Worm (Caenorhabditis elegans) whole organism, L3 larva: Measurements from ENCODE around the gene ethe-1.

Experiments used
- ZK546.5 ChIP-seq: sonication (generic microtip); optimal IDR thresholded peaks from 2 replicates; lab custom pipeline; 2017; ENCODE audit warnings: missing biosample characterization, missing genetic modification characterization
- aly-2 ChIP-seq: fragments of 150-350 bp; optimal IDR thresholded peaks from 2 replicates; lab custom pipeline; 2014; ENCODE audit warnings: missing biosample characterization, missing genetic modification characterization
- ama-1 ChIP-seq: fragments of 150-350 bp; optimal IDR thresholded peaks from 2 replicates; lab custom pipeline; 2018
- ceh-28 ChIP-seq: fragments of 150-350 bp; optimal IDR thresholded peaks from 2 replicates; lab custom pipeline; 2014; ENCODE audit warnings: missing biosample characterization, missing genetic modification reagents, missing genetic modification characterization
- ceh-82 ChIP-seq: fragments of 150-350 bp; optimal IDR thresholded peaks from 2 replicates; lab custom pipeline; 2014; ENCODE audit warnings: missing biosample characterization, missing genetic modification characterization
- ceh-9 ChIP-seq: sonication (generic microtip); optimal IDR thresholded peaks from 2 replicates; lab custom pipeline; 2018; ENCODE audit warnings: missing biosample characterization, missing genetic modification characterization
- daf-12 ChIP-seq: fragments of 150-350 bp; optimal IDR thresholded peaks from 2 replicates; lab custom pipeline; 2014; ENCODE audit warnings: missing biosample characterization, missing genetic modification reagents, missing genetic modification characterization
- egl-5 ChIP-seq: fragments of 150-350 bp; optimal IDR thresholded peaks from 2 replicates; lab custom pipeline; 2017; ENCODE audit warnings: missing biosample characterization, missing genetic modification reagents, missing genetic modification characterization, inconsistent platforms
- elt-1 ChIP-seq: fragments of 150-350 bp; optimal IDR thresholded peaks from 2 replicates; lab custom pipeline; 2014; ENCODE audit warnings: missing biosample characterization, missing genetic modification characterization
- elt-2 ChIP-seq: sonication (generic microtip); optimal IDR thresholded peaks from 2 replicates; lab custom pipeline; 2016; ENCODE audit warnings: missing genetic modification reagents, mild to moderate bottlenecking, missing genetic modification characterization, missing compliant biosample characterization
- elt-3 ChIP-seq, 3 experiments: fragments of 150-350 bp in 1 of 3; sonication (generic microtip) in 2 of 3; optimal IDR thresholded peaks; 2 replicates in 2 of 3; 4 replicates in 1 of 3; lab custom pipeline; 2014 to 2017; ENCODE audit warnings: missing biosample characterization in 3 of 3, missing genetic modification characterization in 3 of 3
- eor-1 ChIP-seq, 2 experiments: fragments of 150-350 bp; optimal IDR thresholded peaks; 2 replicates each; lab custom pipeline; 2014 to 2018; ENCODE audit warnings: missing biosample characterization in 2 of 2, missing genetic modification characterization in 2 of 2
- fkh-10 ChIP-seq: sonication (generic microtip); optimal IDR thresholded peaks from 2 replicates; lab custom pipeline; 2017; ENCODE audit warnings: missing biosample characterization, missing genetic modification reagents, missing genetic modification characterization
- fkh-2 ChIP-seq: fragments of 150-350 bp; optimal IDR thresholded peaks from 2 replicates; lab custom pipeline; 2014; ENCODE audit warnings: missing biosample characterization, missing genetic modification reagents, missing genetic modification characterization
- fos-1 ChIP-seq: fragments of 150-350 bp; optimal IDR thresholded peaks from 2 replicates; lab custom pipeline; 2014; ENCODE audit warnings: missing biosample characterization, missing genetic modification characterization
- hmg-11 ChIP-seq: sonication (generic microtip); optimal IDR thresholded peaks from 2 replicates; lab custom pipeline; 2016; ENCODE audit warnings: missing genetic modification characterization, missing compliant biosample characterization
- lin-15B ChIP-seq: fragments of 150-350 bp; optimal IDR thresholded peaks from 2 replicates; lab custom pipeline; 2014; ENCODE audit warnings: missing biosample characterization, missing genetic modification characterization
- mdl-1 ChIP-seq: fragments of 150-350 bp; optimal IDR thresholded peaks from 2 replicates; lab custom pipeline; 2014; ENCODE audit warnings: missing biosample characterization, missing genetic modification characterization
- nfya-1 ChIP-seq: sonication (generic microtip); optimal IDR thresholded peaks from 2 replicates; lab custom pipeline; 2017; ENCODE audit warnings: missing genetic modification characterization, mild to moderate bottlenecking, missing compliant biosample characterization, antibody characterized with exemption, moderate library complexity; ENCODE audit not compliant: insufficient read depth
- nhr-11 ChIP-seq: fragments of 150-350 bp; optimal IDR thresholded peaks from 2 replicates; lab custom pipeline; 2014; ENCODE audit warnings: missing biosample characterization, missing genetic modification characterization
- nhr-23 ChIP-seq: fragments of 150-350 bp; optimal IDR thresholded peaks from 2 replicates; lab custom pipeline; 2014; ENCODE audit warnings: missing biosample characterization, missing genetic modification reagents, missing genetic modification characterization
- nhr-25 ChIP-seq: sonication (generic microtip); optimal IDR thresholded peaks from 2 replicates; lab custom pipeline; 2017; ENCODE audit warnings: missing biosample characterization, missing genetic modification characterization
- nhr-28 ChIP-seq: fragments of 150-350 bp; optimal IDR thresholded peaks from 2 replicates; lab custom pipeline; 2014; ENCODE audit warnings: missing biosample characterization, missing genetic modification characterization
- nhr-43 ChIP-seq: sonication (generic microtip); optimal IDR thresholded peaks from 2 replicates; lab custom pipeline; 2016; ENCODE audit warnings: mild to moderate bottlenecking, missing genetic modification characterization, missing compliant biosample characterization; ENCODE audit not compliant: poor library complexity, severe bottlenecking
- nhr-76 ChIP-seq: fragments of 150-350 bp; sonication (generic microtip); optimal IDR thresholded peaks from 5 replicates; lab custom pipeline; 2014; ENCODE audit warnings: missing biosample characterization, missing genetic modification characterization
- pha-4 ChIP-seq: fragments of 150-350 bp; optimal IDR thresholded peaks from 2 replicates; lab custom pipeline; 2014; ENCODE audit warnings: missing biosample characterization, missing genetic modification reagents, missing genetic modification characterization
- sea-2 ChIP-seq: fragments of 150-350 bp; sonication (generic microtip); optimal IDR thresholded peaks from 4 replicates; lab custom pipeline; 2014; ENCODE audit warnings: missing biosample characterization, missing genetic modification reagents, missing genetic modification characterization
- skn-1 ChIP-seq: fragments of 150-350 bp; optimal IDR thresholded peaks from 2 replicates; lab custom pipeline; 2014; ENCODE audit warnings: missing biosample characterization, missing genetic modification characterization
- snpc-4 ChIP-seq: fragments of 150-350 bp; optimal IDR thresholded peaks from 2 replicates; lab custom pipeline; 2014; ENCODE audit warnings: missing biosample characterization, missing genetic modification characterization
- unc-39 ChIP-seq: sonication (generic microtip); optimal IDR thresholded peaks from 4 replicates; lab custom pipeline; 2017; ENCODE audit warnings: missing biosample characterization, missing genetic modification characterization
- unc-62 ChIP-seq: fragments of 150-350 bp; sonication (generic microtip); optimal IDR thresholded peaks from 4 replicates; lab custom pipeline; 2014; ENCODE audit warnings: missing biosample characterization, missing genetic modification reagents, missing genetic modification characterization
- zag-1 ChIP-seq: fragments of 150-350 bp; optimal IDR thresholded peaks from 2 replicates; lab custom pipeline; 2014; ENCODE audit warnings: missing biosample characterization, missing genetic modification characterization
- ztf-11 ChIP-seq: fragments of 150-350 bp; optimal IDR thresholded peaks from 2 replicates; lab custom pipeline; 2014; ENCODE audit warnings: missing biosample characterization, missing genetic modification characterization
- ztf-4 ChIP-seq: fragments of 150-350 bp; optimal IDR thresholded peaks from 2 replicates; lab custom pipeline; 2014; ENCODE audit warnings: missing biosample characterization, missing genetic modification characterization

ethe-1 gene

ce11 chrIV:9510439-9510838 lies 1.9 kb upstream of the ethe-1 start, which contains the start of gene C33A12.4:
Gene C33A12.4 (minus strand): TSS chrIV:9510569.
- no peak for TF ChIP-seq elt-1
- TF ChIP-seq nhr-76 (tag; lab: Kevin White, UChicago) = no peak
- peak; percentile 17 for TF ChIP-seq fkh-10 (GFP tag; lab: Kevin White, UChicago)
- TF ChIP-seq nfya-1 (tag; lab: Kevin White, UChicago) = peak; percentile 2
- no peak for TF ChIP-seq nhr-28
- TF ChIP-seq daf-12 = no peak
- no peak for TF ChIP-seq sea-2 (GFP tag; lab: Kevin White, UChicago)
- no peak for TF ChIP-seq ceh-28 (tag; lab: Kevin White, UChicago)

- TF ChIP-seq snpc-4 (tag; lab: Kevin White, UChicago) = no peak
- no peak for TF ChIP-seq ztf-4 (tag; lab: Kevin White, UChicago)
- TF ChIP-seq elt-3 (tag; optimal IDR thresholded peaks at IDR 0.05; lab: Kevin White, UChicago) = no peak
- no peak for TF ChIP-seq daf-12
- TF ChIP-seq aly-2 (tag; lab: Kevin White, UChicago) = no peak
- no peak for TF ChIP-seq zag-1 (tag; lab: Kevin White, UChicago)
- TF ChIP-seq sea-2 (GFP tag; lab: Kevin White, UChicago) = no peak
- TF ChIP-seq mdl-1 (tag; lab: Kevin White, UChicago) = no peak
- no peak for TF ChIP-seq hmg-11 (tag; lab: Kevin White, UChicago)
- TF ChIP-seq lin-15B (tag; lab: Kevin White, UChicago) = no peak
- no peak for TF ChIP-seq ztf-11 (tag; lab: Kevin White, UChicago)
- TF ChIP-seq egl-5 = no peak
- no peak for TF ChIP-seq nhr-43 (tag; lab: Kevin White, UChicago)
- no peak for TF ChIP-seq eor-1 (tag; optimal IDR thresholded peaks at IDR 0.05; lab: Kevin White, UChicago)
- no peak for TF ChIP-seq unc-62 (GFP tag; lab: Kevin White, UChicago)
- TF ChIP-seq ceh-9 (tag; lab: Kevin White, UChicago) = no peak
- no peak for TF ChIP-seq pha-4
Observed at ce11 chrIV:9506251-9506650, 2.3 kb downstream of the ethe-1 start, which contains the start of gene ttr-9. Gene ttr-9 (minus strand): TSS chrIV:9506351.

ce11 chrIV:9500100-9500499 lies 8.5 kb downstream of the ethe-1 start, which contains the start of gene ugt-21:
Gene ugt-21 (plus strand): TSS chrIV:9500311.
- peak; percentile 52 for TF ChIP-seq elt-2 (tag; lab: Kevin White, UChicago)
- no peak for TF ChIP-seq sea-2 (GFP tag; lab: Kevin White, UChicago)
- no peak for TF ChIP-seq nhr-43 (tag; lab: Kevin White, UChicago)
- no peak for TF ChIP-seq mdl-1 (tag; lab: Kevin White, UChicago)
- TF ChIP-seq hmg-11 (tag; lab: Kevin White, UChicago) = no peak

ce11 chrIV:9499636-9500035 lies 8.9 kb downstream of the ethe-1 start:
- TF ChIP-seq ceh-9 (tag; lab: Kevin White, UChicago) = no peak
- TF ChIP-seq fkh-10 (GFP tag; lab: Kevin White, UChicago) = no peak
- TF ChIP-seq unc-39 = no peak
- TF ChIP-seq nhr-11 (tag; lab: Kevin White, UChicago) = no peak
- no peak for TF ChIP-seq elt-1
- TF ChIP-seq skn-1 (tag; lab: Kevin White, UChicago) = no peak
- TF ChIP-seq pha-4 = no peak
- no peak for TF ChIP-seq fkh-2 (tag; lab: Kevin White, UChicago)
- TF ChIP-seq ceh-82 = no peak
- TF ChIP-seq nfya-1 (tag; lab: Kevin White, UChicago) = no peak

ce11 chrIV:9498088-9498487 lies 10.5 kb downstream of the ethe-1 start, which contains the start of gene sru-4:
Gene sru-4 (plus strand): TSS chrIV:9498388.
- TF ChIP-seq fos-1 (tag; lab: Kevin White, UChicago) = no peak
- TF ChIP-seq ama-1 (lab: Kevin White, UChicago) = no peak
- TF ChIP-seq fkh-2 (tag; lab: Kevin White, UChicago) = no peak
- TF ChIP-seq nhr-23 = no peak
- TF ChIP-seq elt-3 (tag; optimal IDR thresholded peaks at IDR 0.05; lab: Kevin White, UChicago) = no peak
- no peak for TF ChIP-seq nhr-25 (tag; lab: Kevin White, UChicago)
- no peak for TF ChIP-seq nhr-28
- TF ChIP-seq ceh-28 (tag; lab: Kevin White, UChicago) = no peak
- no peak for TF ChIP-seq nhr-11 (tag; lab: Kevin White, UChicago)
- no peak for TF ChIP-seq unc-39
- no peak for TF ChIP-seq pha-4
- TF ChIP-seq ztf-11 (tag; lab: Kevin White, UChicago) = no peak
- TF ChIP-seq ZK546.5 = no peak
- TF ChIP-seq nhr-43 (tag; lab: Kevin White, UChicago) = no peak
- TF ChIP-seq egl-5 = no peak
- TF ChIP-seq ceh-9 (tag; lab: Kevin White, UChicago) = no peak
- TF ChIP-seq ceh-82 = no peak
- no peak for TF ChIP-seq fkh-10 (GFP tag; lab: Kevin White, UChicago)
- TF ChIP-seq elt-2 (tag; lab: Kevin White, UChicago) = no peak
- TF ChIP-seq, all 47 proteins: peak for 0
